Worm (Caenorhabditis elegans) whole organism, L4 larva: Measurements from ENCODE around the gene cyy-1.

Experiments used
- Y48G9A.11 ChIP-seq: fragments of 200-800 bp; sonication (Bioruptor generic); IDR thresholded peaks from 2 replicates; pipeline ENCODE4 v1.3.6; 2022; ENCODE audit warnings: missing genetic modification reagents, missing genetic modification characterization, missing compliant biosample characterization
- aly-2 ChIP-seq: sonication (generic microtip); optimal IDR thresholded peaks from 2 replicates; lab custom pipeline; 2018; ENCODE audit warnings: missing biosample characterization, missing genetic modification characterization
- ceh-44 ChIP-seq: fragments of 200-800 bp; sonication (Bioruptor generic); IDR thresholded peaks from 2 replicates; pipeline ENCODE4 v1.3.6; 2022; ENCODE audit warnings: missing genetic modification reagents, missing genetic modification characterization, missing compliant biosample characterization
- ceh-82 ChIP-seq: sonication (generic microtip); optimal IDR thresholded peaks from 2 replicates; lab custom pipeline; 2017; ENCODE audit warnings: missing biosample characterization, missing genetic modification characterization
- ces-1 ChIP-seq: fragments of 150-350 bp; sonication (generic microtip); optimal IDR thresholded peaks from 4 replicates; lab custom pipeline; 2014; ENCODE audit warnings: missing biosample characterization, missing genetic modification reagents, missing genetic modification characterization
- fos-1 ChIP-seq: fragments of 150-350 bp; optimal IDR thresholded peaks from 2 replicates; lab custom pipeline; 2014; ENCODE audit warnings: missing biosample characterization, missing genetic modification characterization
- lin-15B ChIP-seq: fragments of 150-350 bp; sonication (generic microtip); optimal IDR thresholded peaks from 3 replicates; lab custom pipeline; 2014; ENCODE audit warnings: missing biosample characterization, missing genetic modification characterization
- lsy-2 ChIP-seq, 2 experiments: fragments of 150-350 bp in 1 of 2; sonication (generic microtip) in 1 of 2; optimal IDR thresholded peaks; 2 replicates each; lab custom pipeline; 2014 to 2017; ENCODE audit warnings: missing biosample characterization in 2 of 2, missing genetic modification characterization in 2 of 2
- mdl-1 ChIP-seq, 2 experiments: fragments of 150-350 bp in 1 of 2; sonication (generic microtip) in 1 of 2; optimal IDR thresholded peaks; 2 replicates each; lab custom pipeline; 2014 to 2017; ENCODE audit warnings: missing biosample characterization in 2 of 2, missing genetic modification characterization in 2 of 2
- mep-1 ChIP-seq: fragments of 150-350 bp; sonication (generic microtip); optimal IDR thresholded peaks from 3 replicates; lab custom pipeline; 2014; ENCODE audit warnings: missing biosample characterization, missing genetic modification characterization
- nhr-76 ChIP-seq: fragments of 150-350 bp; optimal IDR thresholded peaks from 2 replicates; lab custom pipeline; 2014; ENCODE audit warnings: missing biosample characterization, missing genetic modification characterization
- pqm-1 ChIP-seq: sonication (generic microtip); optimal IDR thresholded peaks from 2 replicates; lab custom pipeline; 2017; ENCODE audit warnings: missing biosample characterization, missing genetic modification characterization
- snpc-4 ChIP-seq: fragments of 150-350 bp; optimal IDR thresholded peaks from 2 replicates; lab custom pipeline; 2014; ENCODE audit warnings: missing biosample characterization, missing genetic modification characterization
- tag-97 ChIP-seq: fragments of 200-800 bp; sonication (Bioruptor generic); IDR thresholded peaks from 2 replicates; pipeline ENCODE4 v1.3.6; 2022; ENCODE audit warnings: missing genetic modification characterization, missing compliant biosample characterization

ce11 chrIII:8389539-8389938 is 16.1 kb upstream of the cyy-1 start, which contains the start of gene ZK353.4:
- no peak for TF ChIP-seq lsy-2 (tag; optimal IDR thresholded peaks at IDR 0.05; lab: Kevin White, UChicago)
- TF ChIP-seq ces-1 (GFP tag; lab: Kevin White, UChicago) = no peak
- no peak for TF ChIP-seq snpc-4 (tag; lab: Kevin White, UChicago)
- no peak for TF ChIP-seq mdl-1 (tag; optimal IDR thresholded peaks at IDR 0.05; lab: Kevin White, UChicago)
- TF ChIP-seq Y48G9A.11 (GFP tag; lab: Robert Waterston, UW) = no peak
- no peak for TF ChIP-seq mep-1 (tag; lab: Kevin White, UChicago)
- TF ChIP-seq pqm-1 (tag; lab: Kevin White, UChicago) = no peak
- no peak for TF ChIP-seq aly-2 (tag; lab: Kevin White, UChicago)
- no peak for TF ChIP-seq fos-1
- TF ChIP-seq tag-97 (GFP tag; lab: Robert Waterston, UW) = no peak
- TF ChIP-seq ceh-82 = no peak
- no peak for TF ChIP-seq ceh-44
- no peak for TF ChIP-seq nhr-76
- TF ChIP-seq lin-15B = no peak
